Worm (Caenorhabditis elegans): ENCODE results near the gene C04G6.6.

Gene C04G6.6

DNA sequence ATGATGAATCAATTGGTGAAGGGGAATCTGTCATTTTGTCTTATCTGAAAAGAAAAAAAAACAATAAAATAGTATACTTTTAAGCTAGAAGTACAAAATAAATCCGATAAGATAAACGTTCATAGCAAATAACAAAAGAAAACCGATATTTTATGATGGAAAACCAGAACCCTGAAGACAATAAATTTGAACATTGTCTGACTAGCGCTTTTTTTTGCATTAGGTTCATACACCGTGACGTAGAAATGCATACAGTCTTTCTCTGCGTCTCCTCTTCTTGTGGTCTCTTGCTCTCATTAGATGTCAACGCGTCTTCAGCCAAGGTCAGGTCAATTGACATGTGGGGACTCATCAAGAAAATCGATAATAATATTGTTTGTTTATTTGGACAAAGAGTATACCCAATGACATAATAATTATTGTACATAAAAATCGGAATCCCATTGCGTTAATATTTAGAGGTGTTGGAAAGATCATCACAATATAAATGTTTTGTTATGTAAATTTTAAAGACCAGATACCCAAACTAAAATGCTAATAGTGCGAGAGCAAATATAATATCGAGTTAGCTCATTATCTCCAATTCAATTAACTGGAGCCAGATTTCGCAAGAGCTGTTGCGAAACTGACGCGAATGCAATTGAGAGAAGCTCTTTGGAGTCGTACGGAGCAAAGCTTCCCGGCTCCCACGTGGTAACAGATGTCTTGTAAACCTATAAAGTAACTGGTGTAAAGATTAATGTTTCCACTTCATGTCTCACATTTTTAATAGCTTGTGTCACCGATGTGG lies 18.2 kb downstream of the C04G6.6 start, which contains the start of gene dsh-2:
TSS of gene dsh-2 (minus strand) at position 51 of the 790 bp plus-strand sequence.
- TF ChIP-seq nhr-129 (tag; optimal IDR thresholded peaks at IDR 0.05) (peak; percentile 47), mbf-1 (tag; optimal IDR thresholded peaks at IDR 0.05) (no peak), ceh-82 (tag; optimal IDR thresholded peaks at IDR 0.05) (no peak), ztf-1 (GFP tag; conservative IDR thresholded peaks at IDR 0.05) (no peak), egl-27 (tag; optimal IDR thresholded peaks at IDR 0.05) (no peak), alr-1 (tag; optimal IDR thresholded peaks at IDR 0.05) (no peak), mdl-1 (tag; optimal IDR thresholded peaks at IDR 0.05) (no peak), nhr-77 (tag; optimal IDR thresholded peaks at IDR 0.05) (no peak), lin-39 (tag; optimal IDR thresholded peaks at IDR 0.05) (no peak), nhr-10 (tag; optimal IDR thresholded peaks at IDR 0.05) (no peak), Y55F3AM.14 (GFP tag; optimal IDR thresholded peaks at IDR 0.05) (no peak), peb-1 (tag; optimal IDR thresholded peaks at IDR 0.05) (no peak), unc-55 (GFP tag; optimal IDR thresholded peaks at IDR 0.05) (peak; percentile 49), skn-1 (tag; optimal IDR thresholded peaks at IDR 0.05) (no peak), ZK546.5 (tag; optimal IDR thresholded peaks at IDR 0.05) (no peak), elt-1 (tag; optimal IDR thresholded peaks at IDR 0.05) (no peak), F13H6.1 (tag; optimal IDR thresholded peaks at IDR 0.05) (peak; percentile 18), sma-3 (GFP tag; optimal IDR thresholded peaks at IDR 0.05) (peak; percentile 43), sem-4 (tag; optimal IDR thresholded peaks at IDR 0.05) (no peak), crh-2 (tag; optimal IDR thresholded peaks at IDR 0.05) (peak; percentile 76), lsy-2 (tag; optimal IDR thresholded peaks at IDR 0.05) (peak in 1 of 2 experiments; percentile 71), nhr-6 (tag; optimal IDR thresholded peaks at IDR 0.05) (peak; percentile 46), mab-5 (tag; optimal IDR thresholded peaks at IDR 0.05) (no peak), R02D3.7 (tag; optimal IDR thresholded peaks at IDR 0.05) (no peak), snpc-4 (tag; optimal IDR thresholded peaks at IDR 0.05) (no peak), elt-3 (tag; optimal IDR thresholded peaks at IDR 0.05) (no peak), gmeb-1 (tag; optimal IDR thresholded peaks at IDR 0.05) (peak; percentile 81), unc-39 (tag; optimal IDR thresholded peaks at IDR 0.05) (no peak), ztf-11 (tag; optimal IDR thresholded peaks at IDR 0.05) (no peak), nhr-21 (tag; optimal IDR thresholded peaks at IDR 0.05) (peak; percentile 44), zag-1 (tag; optimal IDR thresholded peaks at IDR 0.05) (no peak), nhr-12 (tag; optimal IDR thresholded peaks at IDR 0.05) (no peak), nhr-25 (tag; optimal IDR thresholded peaks at IDR 0.05) (peak; percentile 85), blmp-1 (tag; optimal IDR thresholded peaks at IDR 0.05; ENCODE audit: insufficient read depth) (no peak), ceh-16 (tag; optimal IDR thresholded peaks at IDR 0.05) (peak; percentile 41), ama-1 (optimal IDR thresholded peaks at IDR 0.05) (no peak), ztf-4 (tag; optimal IDR thresholded peaks at IDR 0.05) (no peak), unc-62 (GFP tag; optimal IDR thresholded peaks at IDR 0.05) (no peak), fos-1 (tag; optimal IDR thresholded peaks at IDR 0.05) (peak; percentile 42), C34F6.9 (tag; optimal IDR thresholded peaks at IDR 0.05) (peak; percentile 57), lin-13 (GFP tag; optimal IDR thresholded peaks at IDR 0.05) (peak; percentile 30), lin-11 (tag; optimal IDR thresholded peaks at IDR 0.05) (no peak), sma-9 (GFP tag; optimal IDR thresholded peaks at IDR 0.05) (peak; percentile 38), sma-9 (tag; optimal IDR thresholded peaks at IDR 0.05) (no peak), dmd-4 (tag; optimal IDR thresholded peaks at IDR 0.05) (no peak), nhr-23 (tag; optimal IDR thresholded peaks at IDR 0.05) (no peak), aly-2 (tag; optimal IDR thresholded peaks at IDR 0.05) (no peak), nhr-11 (tag; optimal IDR thresholded peaks at IDR 0.05) (no peak), nhr-237 (tag; optimal IDR thresholded peaks at IDR 0.05) (no peak)

Measured in whole organism, L2 larva.